Fruit fly (Drosophila melanogaster) whole organism, embryonic: ENCODE results near the gene CG12728.

Experiments used
- Atf3 ChIP-seq: fragments of 200-800 bp; sonication (Bioruptor generic); optimal IDR thresholded peaks from 3 replicates; lab custom pipeline; 2016; ENCODE audit warnings: missing biosample characterization, missing genetic modification characterization
- CG14667 ChIP-seq: fragments of 200-800 bp; sonication (Bioruptor generic); IDR thresholded peaks from 2 replicates; pipeline ENCODE4 v1.3.6; 2022; ENCODE audit warnings: missing biosample characterization, missing genetic modification characterization
- CG15011 ChIP-seq: fragments of 200-800 bp; sonication (Bioruptor generic); optimal IDR thresholded peaks from 3 replicates; lab custom pipeline; 2018; ENCODE audit warnings: missing biosample characterization, mild to moderate bottlenecking, missing genetic modification characterization
- CG15514 ChIP-seq: fragments of 200-800 bp; sonication (Bioruptor generic); optimal IDR thresholded peaks from 3 replicates; lab custom pipeline; 2017; ENCODE audit warnings: missing biosample characterization, missing genetic modification characterization, mild to moderate bottlenecking, moderate library complexity, missing genetic modification reagents
- CG1792 ChIP-seq: fragments of 200-800 bp; sonication (Bioruptor generic); optimal IDR thresholded peaks from 2 replicates; lab custom pipeline; 2016; ENCODE audit warnings: missing biosample characterization, missing genetic modification characterization
- CG18262 ChIP-seq: fragments of 200-800 bp; optimal IDR thresholded peaks from 3 replicates; lab custom pipeline; 2019; ENCODE audit warnings: missing biosample characterization, mild to moderate bottlenecking, missing genetic modification characterization, moderate library complexity
- CG18476 ChIP-seq: fragments of 200-800 bp; sonication (Bioruptor generic); optimal IDR thresholded peaks from 2 replicates; lab custom pipeline; 2016; ENCODE audit warnings: missing biosample characterization, mild to moderate bottlenecking, missing genetic modification characterization
- CG2120 ChIP-seq: fragments of 200-800 bp; sonication (Bioruptor generic); optimal IDR thresholded peaks from 3 replicates; lab custom pipeline; 2016; ENCODE audit warnings: missing biosample characterization, missing genetic modification characterization
- CG2199 ChIP-seq: fragments of 200-800 bp; sonication (Bioruptor generic); IDR thresholded peaks from 3 replicates; pipeline ENCODE4 v1.3.6; 2022; ENCODE audit warnings: missing biosample characterization, missing genetic modification characterization
- CG2202 ChIP-seq: fragments of 200-800 bp; sonication (Bioruptor generic); optimal IDR thresholded peaks from 2 replicates; lab custom pipeline; 2018; ENCODE audit warnings: missing biosample characterization, mild to moderate bottlenecking, missing genetic modification characterization
- CG3065 ChIP-seq: fragments of 200-800 bp; sonication (Bioruptor generic); optimal IDR thresholded peaks from 2 replicates; lab custom pipeline; 2016; ENCODE audit warnings: missing biosample characterization, missing genetic modification characterization
- CG31388 ChIP-seq: fragments of 200-800 bp; sonication (Bioruptor generic); optimal IDR thresholded peaks from 2 replicates; lab custom pipeline; 2016; ENCODE audit warnings: missing biosample characterization, missing genetic modification characterization
- CG3281 ChIP-seq: fragments of 200-800 bp; sonication (Bioruptor generic); optimal IDR thresholded peaks from 3 replicates; lab custom pipeline; 2017; ENCODE audit warnings: missing biosample characterization, mild to moderate bottlenecking, missing genetic modification characterization
- CG4282 ChIP-seq: fragments of 200-800 bp; sonication (Bioruptor generic); optimal IDR thresholded peaks from 2 replicates; lab custom pipeline; 2016; ENCODE audit warnings: missing biosample characterization, missing genetic modification characterization
- CG4328 ChIP-seq: fragments of 200-800 bp; sonication (Bioruptor generic); optimal IDR thresholded peaks from 3 replicates; lab custom pipeline; 2017; ENCODE audit warnings: missing biosample characterization, missing genetic modification reagents, missing genetic modification characterization
- CG4707 ChIP-seq: fragments of 200-800 bp; sonication (Bioruptor generic); optimal IDR thresholded peaks from 2 replicates; lab custom pipeline; 2018; ENCODE audit warnings: missing biosample characterization, mild to moderate bottlenecking, missing genetic modification characterization, moderate library complexity
- CG6175 ChIP-seq: fragments of 200-800 bp; sonication (Bioruptor generic); IDR thresholded peaks from 3 replicates; pipeline ENCODE4 v1.3.6; 2022; ENCODE audit warnings: missing biosample characterization, missing genetic modification characterization
- CG9215 ChIP-seq: fragments of 200-800 bp; sonication (Bioruptor generic); IDR thresholded peaks from 2 replicates; pipeline ENCODE4 v1.3.6; 2022; ENCODE audit warnings: missing biosample characterization, missing genetic modification characterization
- D19A ChIP-seq: fragments of 200-800 bp; optimal IDR thresholded peaks from 3 replicates; lab custom pipeline; 2019; ENCODE audit warnings: missing biosample characterization, mild to moderate bottlenecking, missing genetic modification characterization, moderate library complexity
- Dad ChIP-seq: fragments of 200-800 bp; sonication (Bioruptor generic); optimal IDR thresholded peaks from 3 replicates; lab custom pipeline; 2016; ENCODE audit warnings: missing biosample characterization, missing genetic modification characterization
- Dll ChIP-seq: fragments of 200-800 bp; sonication (Bioruptor generic); IDR thresholded peaks from 4 replicates; pipeline ENCODE4 v1.3.6; 2022; ENCODE audit warnings: missing biosample characterization, missing genetic modification characterization; ENCODE audit not compliant: partially characterized antibody
- Elba2 ChIP-seq: fragments of 200-800 bp; sonication (Bioruptor generic); optimal IDR thresholded peaks from 3 replicates; lab custom pipeline; 2016; ENCODE audit warnings: missing biosample characterization, missing genetic modification characterization
- Ets97D ChIP-seq: fragments of 200-800 bp; sonication (Bioruptor generic); optimal IDR thresholded peaks from 3 replicates; lab custom pipeline; 2016; ENCODE audit warnings: missing biosample characterization, missing genetic modification characterization
- HHEX ChIP-seq: fragments of 200-800 bp; sonication (Bioruptor generic); optimal IDR thresholded peaks from 3 replicates; lab custom pipeline; 2017; ENCODE audit warnings: missing biosample characterization, mild to moderate bottlenecking, missing genetic modification characterization, missing genetic modification reagents
- Hand ChIP-seq: fragments of 200-800 bp; sonication (Bioruptor generic); optimal IDR thresholded peaks from 2 replicates; lab custom pipeline; 2017; ENCODE audit warnings: mild to moderate bottlenecking, missing biosample characterization, missing genetic modification reagents, missing genetic modification characterization
- Hmr ChIP-seq: fragments of 200-800 bp; sonication (Bioruptor generic); optimal IDR thresholded peaks from 3 replicates; lab custom pipeline; 2017; ENCODE audit warnings: mild to moderate bottlenecking, missing biosample characterization, missing genetic modification reagents, missing genetic modification characterization
- Jarid2 ChIP-seq: fragments of 200-800 bp; sonication (Bioruptor generic); optimal IDR thresholded peaks from 3 replicates; lab custom pipeline; 2017; ENCODE audit warnings: mild to moderate bottlenecking, missing biosample characterization, missing genetic modification reagents, missing genetic modification characterization
- MTF-1 ChIP-seq: fragments of 200-800 bp; sonication (Bioruptor generic); optimal IDR thresholded peaks from 2 replicates; lab custom pipeline; 2018; ENCODE audit warnings: missing biosample characterization, mild to moderate bottlenecking, missing genetic modification characterization, borderline replicate concordance
- Sin3A ChIP-seq: fragments of >200 bp; optimal IDR thresholded peaks from 2 replicates; lab custom pipeline; 2018
- Usf ChIP-seq: fragments of 200-800 bp; sonication (Bioruptor generic); optimal IDR thresholded peaks from 2 replicates; lab custom pipeline; 2017; ENCODE audit warnings: missing genotype, missing biosample characterization, missing genetic modification characterization
- Xrp1 ChIP-seq: fragments of 200-800 bp; sonication (Bioruptor generic); IDR thresholded peaks from 2 replicates; pipeline ENCODE4 v1.3.6; 2022; ENCODE audit warnings: missing biosample characterization, missing genetic modification characterization
- ab ChIP-seq: fragments of 200-800 bp; sonication (Bioruptor generic); optimal IDR thresholded peaks from 2 replicates; lab custom pipeline; 2016; ENCODE audit warnings: missing biosample characterization, missing genetic modification characterization
- bowl ChIP-seq: fragments of 200-800 bp; sonication (Bioruptor generic); IDR thresholded peaks from 2 replicates; pipeline ENCODE4 v1.3.6; 2022; ENCODE audit warnings: missing biosample characterization, missing genetic modification characterization
- cad ChIP-seq: fragments of >200 bp; optimal IDR thresholded peaks from 2 replicates; lab custom pipeline; 2017; ENCODE audit warnings: missing biosample characterization, missing genetic modification characterization
- cwo ChIP-seq: fragments of 200-800 bp; sonication (Bioruptor generic); optimal IDR thresholded peaks from 3 replicates; lab custom pipeline; 2017; ENCODE audit warnings: missing biosample characterization, missing genetic modification characterization, mild to moderate bottlenecking, moderate library complexity, missing genetic modification reagents
- dimm ChIP-seq: fragments of 200-800 bp; sonication (Bioruptor generic); IDR thresholded peaks from 2 replicates; pipeline ENCODE4 v1.3.6; 2022; ENCODE audit warnings: missing biosample characterization, missing genetic modification characterization
- ewg ChIP-seq: fragments of 200-800 bp; sonication (Bioruptor generic); optimal IDR thresholded peaks from 3 replicates; lab custom pipeline; 2017; ENCODE audit warnings: mild to moderate bottlenecking, missing biosample characterization, missing genetic modification reagents, missing genetic modification characterization
- fu2 ChIP-seq: fragments of 200-800 bp; sonication (Bioruptor generic); optimal IDR thresholded peaks from 2 replicates; lab custom pipeline; 2016; ENCODE audit warnings: missing biosample characterization, missing genetic modification characterization
- gro ChIP-seq: fragments of 200-800 bp; sonication (Bioruptor generic); optimal IDR thresholded peaks from 2 replicates; lab custom pipeline; 2016; ENCODE audit warnings: missing biosample characterization, missing genetic modification characterization
- gsb-n ChIP-seq: fragments of 200-800 bp; sonication (Bioruptor generic); optimal IDR thresholded peaks from 3 replicates; lab custom pipeline; 2018; ENCODE audit warnings: missing biosample characterization, mild to moderate bottlenecking, missing genetic modification characterization
- hth ChIP-seq: fragments of >200 bp; optimal IDR thresholded peaks from 2 replicates; lab custom pipeline; 2017; ENCODE audit warnings: inconsistent platforms
- otp ChIP-seq: fragments of 200-800 bp; sonication (Bioruptor generic); IDR thresholded peaks from 3 replicates; pipeline ENCODE4, ENCODE4 v1.3.6; 2022; ENCODE audit warnings: missing biosample characterization, missing genetic modification characterization
- pho ChIP-seq: fragments of 200-800 bp; sonication (Bioruptor generic); optimal IDR thresholded peaks from 2 replicates; lab custom pipeline; 2016; ENCODE audit warnings: missing biosample characterization, missing genetic modification characterization
- run ChIP-seq: fragments of 200-800 bp; sonication (Bioruptor generic); optimal IDR thresholded peaks from 3 replicates; lab custom pipeline; 2018; ENCODE audit warnings: missing biosample characterization, mild to moderate bottlenecking, missing genetic modification characterization
- seq ChIP-seq: fragments of 200-800 bp; sonication (Bioruptor generic); IDR thresholded peaks from 2 replicates; pipeline ENCODE4 v1.3.6; 2022; ENCODE audit warnings: missing biosample characterization, missing genetic modification characterization
- sima ChIP-seq: fragments of 200-800 bp; sonication (Bioruptor generic); optimal IDR thresholded peaks from 2 replicates; lab custom pipeline; 2016; ENCODE audit warnings: missing biosample characterization, missing genetic modification characterization
- slbo ChIP-seq: fragments of 200-800 bp; sonication (Bioruptor generic); IDR thresholded peaks from 2 replicates; pipeline ENCODE4 v1.3.6; 2022; ENCODE audit warnings: missing biosample characterization, missing genetic modification characterization
- stwl ChIP-seq: fragments of 200-800 bp; sonication (Bioruptor generic); optimal IDR thresholded peaks from 3 replicates; lab custom pipeline; 2018; ENCODE audit warnings: missing biosample characterization, mild to moderate bottlenecking, missing genetic modification characterization, moderate library complexity
- toy ChIP-seq: fragments of 200-800 bp; sonication (Bioruptor generic); IDR thresholded peaks from 2 replicates; pipeline ENCODE4 v1.3.6; 2022; ENCODE audit warnings: missing biosample characterization, missing genetic modification characterization
- vnd ChIP-seq: fragments of 200-800 bp; sonication (Bioruptor generic); IDR thresholded peaks from 3 replicates; pipeline ENCODE4 v1.3.6; 2022; ENCODE audit warnings: missing biosample characterization, missing genetic modification characterization; ENCODE audit not compliant: partially characterized antibody

CG12728 gene

dm6 chrX:5895821-5896550 is 46.4 kb upstream of the CG12728 start (continued):
- peak; percentile 82 for TF ChIP-seq Hmr (GFP tag; lab: Kevin White, UChicago)
- peak; percentile 87 for TF ChIP-seq seq (GFP tag; lab: Robert Waterston, UW)
- TF ChIP-seq gro = peak; percentile 52
- peak; percentile 85 for TF ChIP-seq bowl (GFP tag; lab: Robert Waterston, UW)
- TF ChIP-seq CG3065 = peak; percentile 49
- TF ChIP-seq Jarid2 (GFP tag; lab: Kevin White, UChicago) = peak; percentile 65
- peak; percentile 70 for TF ChIP-seq run (tag; lab: Kevin White, UChicago)
- TF ChIP-seq dimm (GFP tag; lab: Robert Waterston, UW) = peak; percentile 89
- TF ChIP-seq CG15011 (GFP tag; lab: Kevin White, UChicago) = peak; percentile 69
- no peak for TF ChIP-seq Dll (GFP tag; lab: Robert Waterston, UW)
- TF ChIP-seq cad (GFP tag; lab: Kevin White, UChicago) = no peak
- TF ChIP-seq Xrp1 (GFP tag; lab: Robert Waterston, UW) = peak; percentile 94
- TF ChIP-seq Hand = peak; percentile 59
- peak; percentile 18 for TF ChIP-seq stwl (tag; lab: Kevin White, UChicago)
- peak; percentile 85 for TF ChIP-seq CG14667 (GFP tag; lab: Robert Waterston, UW)
- TF ChIP-seq ab = peak; percentile 71
- peak; percentile 88 for TF ChIP-seq ewg (GFP tag; lab: Kevin White, UChicago)
- TF ChIP-seq CG6175 (GFP tag; lab: Robert Waterston, UW) = peak; percentile 71; the same call in 2 of the 3 replicates
- TF ChIP-seq HHEX (GFP tag; lab: Kevin White, UChicago) = peak; percentile 81
- TF ChIP-seq slbo (GFP tag; lab: Robert Waterston, UW) = peak; percentile 83
- TF ChIP-seq D19A (tag; lab: Kevin White, UChicago) = peak; percentile 86
- peak; percentile 73 for TF ChIP-seq cwo (GFP tag; lab: Kevin White, UChicago)
- TF ChIP-seq CG1792 = peak; percentile 85
- TF ChIP-seq CG4328 (GFP tag; lab: Kevin White, UChicago) = peak; percentile 27
- TF ChIP-seq CG4282 (GFP tag; lab: Kevin White, UChicago) = peak; percentile 55
- peak; percentile 68 for TF ChIP-seq fu2 (GFP tag; lab: Kevin White, UChicago)
- TF ChIP-seq CG9215 (GFP tag; lab: Robert Waterston, UW) = peak; percentile 67
- TF ChIP-seq vnd (GFP tag; lab: Robert Waterston, UW) = no peak
- peak; percentile 75 for TF ChIP-seq CG3281 (GFP tag; lab: Kevin White, UChicago)
- TF ChIP-seq CG18262 (tag; lab: Kevin White, UChicago) = peak; percentile 92
- peak; percentile 72 for TF ChIP-seq CG2120 (GFP tag; lab: Kevin White, UChicago)
- peak; percentile 96 for TF ChIP-seq otp
- TF ChIP-seq pho (GFP tag; lab: Kevin White, UChicago) = peak; percentile 72
- TF ChIP-seq CG15514 = peak; percentile 57
- no peak for TF ChIP-seq Sin3A
- TF ChIP-seq CG4707 (GFP tag; lab: Kevin White, UChicago) = peak; percentile 74
- no peak for TF ChIP-seq hth (lab: Kevin White, UChicago)
- peak; percentile 6 for TF ChIP-seq Elba2
- TF ChIP-seq gsb-n (tag; lab: Kevin White, UChicago) = peak; percentile 87
- peak; percentile 74 for TF ChIP-seq CG31388
- TF ChIP-seq Ets97D = peak; percentile 65
- TF ChIP-seq CG2202 (tag; lab: Kevin White, UChicago) = peak; percentile 76
- TF ChIP-seq Dad (GFP tag; lab: Kevin White, UChicago) = peak; percentile 78
- peak; percentile 70 for TF ChIP-seq Usf
- peak; percentile 96 for TF ChIP-seq CG2199
- TF ChIP-seq MTF-1 (GFP tag; lab: Kevin White, UChicago) = peak; percentile 81
- peak; percentile 83 for TF ChIP-seq Atf3 (GFP tag; lab: Kevin White, UChicago)
- TF ChIP-seq sima (GFP tag; lab: Kevin White, UChicago) = peak; percentile 73
- TF ChIP-seq CG18476 = peak; percentile 77
- peak; percentile 79 for TF ChIP-seq toy (GFP tag; lab: Robert Waterston, UW)
